Fruit fly (Drosophila melanogaster) Kc167 (cell line): Measurements from ENCODE around the gene CG46059.

Experiments
- Sin3A ChIP-seq: fragments of >200 bp; optimal IDR thresholded peaks from 2 replicates; lab custom pipeline; 2018; ENCODE audit warnings: missing external identifiers
- insv ChIP-seq: fragments of >200 bp; optimal IDR thresholded peaks from 3 replicates; lab custom pipeline; 2018; ENCODE audit warnings: missing external identifiers
- ttk ChIP-seq: sonication (Bioruptor generic); optimal IDR thresholded peaks from 2 replicates; lab custom pipeline; 2017; ENCODE audit warnings: missing external identifiers

DNA sequence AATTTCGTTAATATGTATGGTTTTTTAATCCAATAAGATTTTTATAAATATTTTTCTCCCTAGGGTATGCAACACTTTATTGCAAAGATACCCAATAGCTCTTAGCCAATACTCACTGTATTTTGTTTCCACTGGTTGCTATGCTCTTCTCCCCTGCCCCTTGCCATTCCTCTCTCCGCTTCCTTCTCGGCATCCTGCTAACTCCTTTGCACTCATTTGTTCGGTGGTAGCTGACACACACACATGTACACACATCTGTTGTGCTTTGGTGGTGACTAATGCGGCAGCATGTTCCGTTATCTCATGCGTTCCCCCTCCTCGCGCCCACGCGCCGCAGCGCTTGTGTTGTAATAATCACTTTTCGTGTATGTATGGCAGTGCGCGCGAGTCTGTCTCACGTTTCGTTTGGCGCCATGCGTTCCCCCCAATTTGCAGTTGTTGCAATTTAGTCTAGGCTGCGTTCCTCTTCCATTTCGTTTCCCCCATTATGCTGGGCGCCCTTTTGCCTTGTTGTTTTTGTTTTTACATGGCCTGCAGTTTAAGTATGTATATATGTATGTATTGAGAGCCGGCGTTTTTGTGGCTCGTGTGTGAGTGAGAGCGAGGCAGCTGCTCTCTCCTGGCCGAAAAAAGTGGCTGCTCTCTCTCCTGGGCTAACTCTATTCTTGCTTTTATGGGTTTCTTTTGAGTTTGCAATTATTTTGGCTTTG, 48.6 kb downstream of the CG46059 start, which contains the start of gene Polr1D:
- TF ChIP-seq insv (lab: Kevin White, UChicago) (no peak), ttk (lab: Kevin White, UChicago) (no peak), Sin3A (no peak)
